Comparison of ENCODE assay signal across 1 fruit fly cellular context in the genomic region with DNA sequence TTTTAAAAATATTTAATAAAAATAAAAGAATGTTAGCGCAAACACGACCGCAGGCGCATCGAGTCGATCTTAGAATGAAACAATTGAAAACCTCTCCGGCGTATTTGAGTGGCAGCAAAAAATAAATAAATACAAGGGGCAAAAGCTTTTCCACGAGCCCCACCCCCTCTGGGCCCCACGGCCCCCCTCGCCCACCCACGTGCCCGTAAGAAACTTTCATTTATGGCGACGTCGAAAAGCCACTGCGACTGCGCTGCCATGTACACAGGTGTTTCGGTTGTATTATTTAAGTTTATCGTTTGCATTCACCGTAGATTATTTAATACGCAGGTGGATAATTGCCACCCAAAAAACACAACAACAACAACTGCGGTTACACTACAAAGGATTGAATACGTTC.
A peak's percentile ranks its signal among the peaks of the same experiment; 100 is the strongest.
TF ChIP-seq lines count a peak whose summit lies in the region.

No protein-coding gene starts in this region.

TF ChIP-seq in whole organism, embryonic, 481 proteins besides CTCF, POLR2A, EP300 and RAD21 (continued from another document and continues in another):
- TF ChIP-seq fd102C (GFP tag; optimal IDR thresholded peaks at IDR 0.05; lab: Kevin White, UChicago) (no peak), Hmx (GFP tag; optimal IDR thresholded peaks at IDR 0.05; lab: Kevin White, UChicago) (no peak), sim (GFP tag; IDR thresholded peaks at IDR 0.05; lab: Robert Waterston, UW) (no peak), emc (GFP tag; optimal IDR thresholded peaks at IDR 0.05; lab: Kevin White, UChicago) (no peak), az2 (GFP tag; optimal IDR thresholded peaks at IDR 0.05; lab: Kevin White, UChicago) (no peak), CG16815 (GFP tag; optimal IDR thresholded peaks at IDR 0.05; lab: Kevin White, UChicago) (no peak), danr (GFP tag; IDR thresholded peaks at IDR 0.05; lab: Robert Waterston, UW) (no peak), sc (optimal IDR thresholded peaks at IDR 0.05; lab: Kevin White, UChicago) (no peak), sc (GFP tag; optimal IDR thresholded peaks at IDR 0.05; lab: Kevin White, UChicago) (no peak), CG10147 (GFP tag; optimal IDR thresholded peaks at IDR 0.05; lab: Kevin White, UChicago) (no peak), exex (tag; optimal IDR thresholded peaks at IDR 0.05; lab: Kevin White, UChicago) (peak; percentile 16), Med (GFP tag; lab: Kevin White, UChicago) (peak; percentile 38), sens-2 (GFP tag; IDR thresholded peaks at IDR 0.05; lab: Robert Waterston, UW) (no peak), Abd-B (GFP tag; optimal IDR thresholded peaks at IDR 0.05; lab: Kevin White, UChicago) (no peak), NFAT (GFP tag; IDR thresholded peaks at IDR 0.05; lab: Robert Waterston, UW) (0 out of 2 replicates have a peak, but pooled peaks have one; percentile 23), Taf1 (GFP tag; IDR thresholded peaks at IDR 0.05; lab: Robert Waterston, UW) (no peak), CG12769 (tag; optimal IDR thresholded peaks at IDR 0.05; lab: Kevin White, UChicago) (peak; percentile 23), H2.0 (GFP tag; IDR thresholded peaks at IDR 0.05; lab: Robert Waterston, UW) (no peak), Adf1 (GFP tag; IDR thresholded peaks at IDR 0.05; lab: Robert Waterston, UW) (peak; percentile 80), her (GFP tag; optimal IDR thresholded peaks at IDR 0.05; lab: Kevin White, UChicago) (no peak), BtbVII (GFP tag; optimal IDR thresholded peaks at IDR 0.05; lab: Kevin White, UChicago) (peak; percentile 57), CG5245 (GFP tag; optimal IDR thresholded peaks at IDR 0.05; lab: Kevin White, UChicago) (no peak), Sry-β (GFP tag; optimal IDR thresholded peaks at IDR 0.05; lab: Kevin White, UChicago) (no peak), H15 (GFP tag; IDR thresholded peaks at IDR 0.05; lab: Robert Waterston, UW) (no peak), Dp (GFP tag; optimal IDR thresholded peaks at IDR 0.05; lab: Kevin White, UChicago) (no peak), Xrp1 (GFP tag; IDR thresholded peaks at IDR 0.05; lab: Robert Waterston, UW) (no peak), CG10565 (GFP tag; optimal IDR thresholded peaks at IDR 0.05; lab: Kevin White, UChicago) (no peak), tll (GFP tag; optimal IDR thresholded peaks at IDR 0.05; lab: Kevin White, UChicago) (no peak), Pdp1 (GFP tag; optimal IDR thresholded peaks at IDR 0.05; lab: Kevin White, UChicago) (no peak), CG3281 (GFP tag; optimal IDR thresholded peaks at IDR 0.05; lab: Kevin White, UChicago) (peak; percentile 25), trh (GFP tag; optimal IDR thresholded peaks at IDR 0.05; lab: Kevin White, UChicago) (no peak), gsb (GFP tag; IDR thresholded peaks at IDR 0.05; lab: Robert Waterston, UW) (no peak), CG8944 (GFP tag; optimal IDR thresholded peaks at IDR 0.05; lab: Kevin White, UChicago) (no peak), kni (GFP tag; optimal IDR thresholded peaks at IDR 0.05; lab: Kevin White, UChicago) (no peak), CG13296 (GFP tag; optimal IDR thresholded peaks at IDR 0.05; lab: Kevin White, UChicago) (peak; percentile 4), CG3838 (GFP tag; optimal IDR thresholded peaks at IDR 0.05; lab: Kevin White, UChicago) (no peak), gcm2 (GFP tag; optimal IDR thresholded peaks at IDR 0.05; lab: Kevin White, UChicago) (no peak), YL-1 (GFP tag; optimal IDR thresholded peaks at IDR 0.05; lab: Kevin White, UChicago) (no peak), ara (GFP tag; IDR thresholded peaks at IDR 0.05; lab: Robert Waterston, UW) (no peak), HHEX (GFP tag; optimal IDR thresholded peaks at IDR 0.05; lab: Kevin White, UChicago) (peak; percentile 2), tx (GFP tag; optimal IDR thresholded peaks at IDR 0.05; lab: Kevin White, UChicago) (no peak), CG15479 (GFP tag; optimal IDR thresholded peaks at IDR 0.05; lab: Kevin White, UChicago) (no peak), E2f2 (GFP tag; IDR thresholded peaks at IDR 0.05; lab: Robert Waterston, UW) (no peak), slp2 (GFP tag; optimal IDR thresholded peaks at IDR 0.05; lab: Kevin White, UChicago) (no peak), Ada2b (GFP tag; IDR thresholded peaks at IDR 0.05; lab: Robert Waterston, UW) (no peak), crp (GFP tag; optimal IDR thresholded peaks at IDR 0.05; lab: Kevin White, UChicago) (no peak), sima (GFP tag; optimal IDR thresholded peaks at IDR 0.05; lab: Kevin White, UChicago) (no peak), Ets65A (GFP tag; lab: Kevin White, UChicago) (no peak), sug (tag; optimal IDR thresholded peaks at IDR 0.05; lab: Kevin White, UChicago) (peak; percentile 49), MESR4 (GFP tag; optimal IDR thresholded peaks at IDR 0.05; lab: Kevin White, UChicago) (no peak), Ravus (GFP tag; IDR thresholded peaks at IDR 0.05; lab: Robert Waterston, UW) (no peak), Six4 (GFP tag; optimal IDR thresholded peaks at IDR 0.05; lab: Kevin White, UChicago) (no peak), toy (GFP tag; IDR thresholded peaks at IDR 0.05; lab: Robert Waterston, UW) (no peak), stc (GFP tag; IDR thresholded peaks at IDR 0.05; lab: Robert Waterston, UW) (no peak), CG12219 (GFP tag; optimal IDR thresholded peaks at IDR 0.05; lab: Kevin White, UChicago) (no peak), CG10543 (GFP tag; optimal IDR thresholded peaks at IDR 0.05; lab: Kevin White, UChicago) (peak; percentile 46), otp (GFP tag; IDR thresholded peaks at IDR 0.05; lab: Robert Waterston, UW) (0 out of 3 replicates have a peak, but pooled peaks have one; percentile 32), CG4404 (GFP tag; IDR thresholded peaks at IDR 0.05; lab: Robert Waterston, UW) (no peak), wdn (GFP tag; IDR thresholded peaks at IDR 0.05; lab: Robert Waterston, UW) (no peak), CG4707 (GFP tag; optimal IDR thresholded peaks at IDR 0.05; lab: Kevin White, UChicago) (no peak), CG11560 (tag; IDR thresholded peaks at IDR 0.05; lab: Robert Waterston, UW) (no peak), CG2202 (tag; optimal IDR thresholded peaks at IDR 0.05; lab: Kevin White, UChicago) (no peak), sqz (GFP tag; optimal IDR thresholded peaks at IDR 0.05; lab: Kevin White, UChicago) (no peak), CG32532 (GFP tag; IDR thresholded peaks at IDR 0.05; lab: Robert Waterston, UW) (0 out of 2 replicates have a peak, but pooled peaks have one; percentile 11), pzg (GFP tag; optimal IDR thresholded peaks at IDR 0.05; lab: Kevin White, UChicago) (no peak), dati (GFP tag; IDR thresholded peaks at IDR 0.05; lab: Robert Waterston, UW) (no peak), da (GFP tag; optimal IDR thresholded peaks at IDR 0.05; lab: Kevin White, UChicago) (no peak), CG11093 (GFP tag; IDR thresholded peaks at IDR 0.05; lab: Robert Waterston, UW) (no peak), ranshi (GFP tag; IDR thresholded peaks at IDR 0.05; lab: Robert Waterston, UW) (no peak; the same call in 1 of the 2 replicates), Ptx1 (GFP tag; IDR thresholded peaks at IDR 0.05; lab: Robert Waterston, UW) (no peak), Doc2 (GFP tag; IDR thresholded peaks at IDR 0.05; lab: Robert Waterston, UW) (no peak), dysf (GFP tag; IDR thresholded peaks at IDR 0.05; lab: Robert Waterston, UW) (no peak), cad (GFP tag; optimal IDR thresholded peaks at IDR 0.05; lab: Kevin White, UChicago) (no peak), Fer3 (tag; optimal IDR thresholded peaks at IDR 0.05; lab: Kevin White, UChicago) (no peak), Chrac-16 (GFP tag; optimal IDR thresholded peaks at IDR 0.05; lab: Kevin White, UChicago) (no peak), zen (tag; optimal IDR thresholded peaks at IDR 0.05; lab: Kevin White, UChicago) (no peak), CG2875 (GFP tag; optimal IDR thresholded peaks at IDR 0.05; lab: Kevin White, UChicago) (no peak), ken (GFP tag; IDR thresholded peaks at IDR 0.05; lab: Robert Waterston, UW) (no peak), Poxn (GFP tag; IDR thresholded peaks at IDR 0.05; lab: Robert Waterston, UW) (no peak), btn (GFP tag; optimal IDR thresholded peaks at IDR 0.05; lab: Kevin White, UChicago) (no peak), CG12391 (tag; optimal IDR thresholded peaks at IDR 0.05; lab: Kevin White, UChicago) (no peak), CG4424 (GFP tag; optimal IDR thresholded peaks at IDR 0.05; lab: Kevin White, UChicago) (no peak), lilli (GFP tag; optimal IDR thresholded peaks at IDR 0.05; lab: Kevin White, UChicago) (no peak), PHDP (tag; optimal IDR thresholded peaks at IDR 0.05; lab: Kevin White, UChicago) (peak; percentile 23), CG14050 (GFP tag; IDR thresholded peaks at IDR 0.05; lab: Robert Waterston, UW) (no peak), CG9215 (GFP tag; IDR thresholded peaks at IDR 0.05; lab: Robert Waterston, UW) (no peak), CG17359 (tag; optimal IDR thresholded peaks at IDR 0.05; lab: Kevin White, UChicago) (no peak), CG7963 (GFP tag; IDR thresholded peaks at IDR 0.05; lab: Robert Waterston, UW; ENCODE audit: partially characterized antibody) (no peak), CG33213 (GFP tag; optimal IDR thresholded peaks at IDR 0.05; lab: Kevin White, UChicago) (no peak), ind (GFP tag; optimal IDR thresholded peaks at IDR 0.05; lab: Kevin White, UChicago) (no peak), CG12744 (GFP tag; optimal IDR thresholded peaks at IDR 0.05; lab: Kevin White, UChicago) (no peak), chm (GFP tag; IDR thresholded peaks at IDR 0.05; lab: Robert Waterston, UW) (no peak), Dfd (GFP tag; optimal IDR thresholded peaks at IDR 0.05; lab: Kevin White, UChicago) (no peak), E2f1 (GFP tag; IDR thresholded peaks at IDR 0.05; lab: Robert Waterston, UW) (no peak), CG12071 (GFP tag; optimal IDR thresholded peaks at IDR 0.05; lab: Kevin White, UChicago) (peak; percentile 12), crol (GFP tag; IDR thresholded peaks at IDR 0.05; lab: Robert Waterston, UW) (peak; percentile 96), abd-A (tag; optimal IDR thresholded peaks at IDR 0.05; lab: Kevin White, UChicago) (no peak), knrl (GFP tag; IDR thresholded peaks at IDR 0.05; lab: Robert Waterston, UW; ENCODE audit: partially characterized antibody) (0 out of 3 replicates have a peak, but pooled peaks have one; percentile 20), CG18262 (tag; optimal IDR thresholded peaks at IDR 0.05; lab: Kevin White, UChicago) (no peak), Neu2 (GFP tag; optimal IDR thresholded peaks at IDR 0.05; lab: Kevin White, UChicago; ENCODE audit: borderline replicate concordance) (no peak), repo (GFP tag; optimal IDR thresholded peaks at IDR 0.05; lab: Kevin White, UChicago) (no peak), Elba2 (GFP tag; optimal IDR thresholded peaks at IDR 0.05; lab: Kevin White, UChicago) (no peak), CG11247 (GFP tag; IDR thresholded peaks at IDR 0.05; lab: Robert Waterston, UW) (no peak), Oaz (GFP tag; IDR thresholded peaks at IDR 0.05; lab: Robert Waterston, UW) (no peak), CG7372 (GFP tag; IDR thresholded peaks at IDR 0.05; lab: Robert Waterston, UW) (no peak), run (tag; optimal IDR thresholded peaks at IDR 0.05; lab: Kevin White, UChicago) (no peak), CG10959 (GFP tag; IDR thresholded peaks at IDR 0.05; lab: Robert Waterston, UW) (no peak), CG1024 (GFP tag; IDR thresholded peaks at IDR 0.05; lab: Robert Waterston, UW) (no peak), Scr (GFP tag; IDR thresholded peaks at IDR 0.05; lab: Robert Waterston, UW; ENCODE audit: partially characterized antibody) (no peak), ftz-f1 (GFP tag; optimal IDR thresholded peaks at IDR 0.05; lab: Kevin White, UChicago) (no peak), Aef1 (GFP tag; IDR thresholded peaks at IDR 0.05; lab: Robert Waterston, UW) (no peak), CG17612 (GFP tag; IDR thresholded peaks at IDR 0.05; lab: Robert Waterston, UW) (no peak), lbe (GFP tag; optimal IDR thresholded peaks at IDR 0.05; lab: Kevin White, UChicago) (no peak), CG2116 (GFP tag; optimal IDR thresholded peaks at IDR 0.05; lab: Kevin White, UChicago) (no peak), CkIIα-i1 (GFP tag; IDR thresholded peaks at IDR 0.05; lab: Robert Waterston, UW) (no peak), lab (GFP tag; optimal IDR thresholded peaks at IDR 0.05; lab: Kevin White, UChicago) (peak; percentile 49), nerfin-1 (tag; optimal IDR thresholded peaks at IDR 0.05; lab: Kevin White, UChicago) (no peak), Dek (tag; optimal IDR thresholded peaks at IDR 0.05; lab: Kevin White, UChicago) (no peak), CG7357 (GFP tag; IDR thresholded peaks at IDR 0.05; lab: Robert Waterston, UW) (no peak), CG1832 (GFP tag; optimal IDR thresholded peaks at IDR 0.05; lab: Kevin White, UChicago) (no peak), Atf-2 (GFP tag; optimal IDR thresholded peaks at IDR 0.05; lab: Kevin White, UChicago) (no peak), CG16813 (GFP tag; IDR thresholded peaks at IDR 0.05; lab: Robert Waterston, UW; ENCODE audit: partially characterized antibody) (no peak), HLH4C (GFP tag; IDR thresholded peaks at IDR 0.05; lab: Robert Waterston, UW; ENCODE audit: partially characterized antibody) (no peak), jumu (GFP tag; optimal IDR thresholded peaks at IDR 0.05; lab: Kevin White, UChicago) (no peak), vnd (GFP tag; IDR thresholded peaks at IDR 0.05; lab: Robert Waterston, UW; ENCODE audit: partially characterized antibody) (no peak), kay (GFP tag; optimal IDR thresholded peaks at IDR 0.05; lab: Kevin White, UChicago) (no peak), phol (tag; optimal IDR thresholded peaks at IDR 0.05; lab: Kevin White, UChicago) (no peak), croc (GFP tag; conservative IDR thresholded peaks at IDR 0.05; lab: Robert Waterston, UW) (no peak), lov (optimal IDR thresholded peaks at IDR 0.05; lab: Kevin White, UChicago) (no peak), lov (GFP tag; IDR thresholded peaks at IDR 0.05; lab: Robert Waterston, UW) (no peak), CG8089 (GFP tag; optimal IDR thresholded peaks at IDR 0.05; lab: Kevin White, UChicago) (no peak), Bdp1 (GFP tag; optimal IDR thresholded peaks at IDR 0.05; lab: Kevin White, UChicago) (no peak), CG17186 (GFP tag; optimal IDR thresholded peaks at IDR 0.05; lab: Kevin White, UChicago) (no peak), CG32767 (GFP tag; IDR thresholded peaks at IDR 0.05; lab: Robert Waterston, UW) (no peak), bcd (GFP tag; optimal IDR thresholded peaks at IDR 0.05; lab: Kevin White, UChicago) (no peak), Meics (GFP tag; optimal IDR thresholded peaks at IDR 0.05; lab: Kevin White, UChicago) (peak; percentile 25)
